Worm (Caenorhabditis elegans): Measurements from ENCODE around the gene ZK1248.5.

Gene ZK1248.5

DNA sequence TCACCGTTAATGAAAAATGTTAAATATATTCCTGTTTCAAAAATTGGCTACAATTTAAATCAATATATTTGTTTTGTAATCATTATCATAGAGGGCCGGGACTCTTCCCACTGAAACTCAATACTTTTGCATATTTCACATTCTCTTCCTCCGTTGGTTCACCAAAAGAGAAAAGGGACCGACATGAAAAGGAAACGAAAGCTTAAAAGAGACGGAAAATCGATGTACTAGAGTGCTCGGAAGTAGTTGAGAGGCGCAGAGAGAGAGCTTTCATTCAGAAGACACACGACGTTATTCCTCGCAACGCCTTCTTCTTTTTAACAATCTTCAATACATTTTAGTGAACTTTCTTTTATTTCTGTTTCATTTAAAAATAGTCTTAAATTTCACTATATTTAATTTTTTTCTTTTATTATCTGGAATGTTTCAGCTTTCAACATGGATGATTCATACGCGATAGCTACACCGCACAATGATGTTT is 10.0 kb downstream of the ZK1248.5 start, which contains the start of gene ehs-1:
ehs-1 (plus strand) TSS at position 431 of the 481 bp plus-strand sequence.
- TF ChIP-seq ztf-4 (tag; optimal IDR thresholded peaks at IDR 0.05) (no peak), sma-9 (GFP tag; optimal IDR thresholded peaks at IDR 0.05) (no peak), sma-9 (tag; optimal IDR thresholded peaks at IDR 0.05) (no peak), C34F6.9 (tag; optimal IDR thresholded peaks at IDR 0.05) (peak; percentile 24), crh-2 (tag; optimal IDR thresholded peaks at IDR 0.05) (peak; percentile 36), nhr-129 (tag; optimal IDR thresholded peaks at IDR 0.05) (peak; percentile 5), lin-13 (GFP tag; optimal IDR thresholded peaks at IDR 0.05) (no peak), lsy-2 (tag; optimal IDR thresholded peaks at IDR 0.05) (peak in 1 of 2 experiments; percentile 31), unc-55 (GFP tag; optimal IDR thresholded peaks at IDR 0.05) (peak; percentile 40)

DNA sequence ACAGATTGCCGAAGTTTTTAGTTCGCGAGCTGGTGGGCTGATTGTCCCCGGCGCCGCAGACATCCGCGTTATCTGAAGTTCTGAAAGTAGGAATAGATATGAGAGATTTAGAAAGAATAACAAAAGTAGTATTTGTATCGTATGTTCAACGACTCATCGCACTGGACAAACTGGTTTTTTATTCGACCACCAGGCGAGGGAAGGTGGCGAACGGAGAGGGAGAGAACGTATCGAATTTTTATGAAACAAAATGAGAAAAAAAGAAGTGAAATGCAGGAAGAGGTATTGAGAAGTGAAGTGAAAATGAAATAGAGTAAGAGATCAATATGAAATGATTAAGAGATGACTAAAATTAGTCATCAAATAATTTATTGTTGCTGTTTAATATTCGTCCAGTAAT is 17.1 kb downstream of the ZK1248.5 start, which contains the start of gene tbc-2:
tbc-2 (minus strand) TSS at position 80 of the 400 bp plus-strand sequence.
- TF ChIP-seq ztf-4 (tag; optimal IDR thresholded peaks at IDR 0.05) = no peak
- peak; percentile 26 for TF ChIP-seq blmp-1 (tag; optimal IDR thresholded peaks at IDR 0.05; ENCODE audit: insufficient read depth)
- peak; percentile 8 for TF ChIP-seq sma-3 (GFP tag; optimal IDR thresholded peaks at IDR 0.05)

DNA sequence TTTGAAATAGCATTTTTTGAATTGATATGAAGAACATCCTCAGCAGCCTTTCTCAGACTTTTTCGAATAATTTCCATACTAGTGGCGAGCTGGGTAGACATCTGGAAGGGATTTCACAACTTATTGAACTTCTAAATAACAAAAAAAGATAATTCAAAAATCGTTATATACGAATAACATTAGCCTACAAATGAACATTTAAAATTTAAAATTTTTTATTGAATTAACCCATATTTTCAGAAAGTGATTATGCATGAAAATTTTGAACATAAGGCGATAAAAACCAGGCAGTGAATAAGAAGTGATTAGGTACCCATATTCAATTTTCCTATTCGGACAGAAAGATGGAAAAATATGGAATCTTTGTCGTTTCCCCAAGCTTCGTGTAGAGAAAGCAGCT is 18.2 kb downstream of the ZK1248.5 start, which contains the start of gene ZK1248.11:
ZK1248.11 (minus strand) TSS at position 101 of the 400 bp plus-strand sequence.
- TF ChIP-seq unc-55 (GFP tag; optimal IDR thresholded peaks at IDR 0.05) = no peak
- TF ChIP-seq crh-2 (tag; optimal IDR thresholded peaks at IDR 0.05) = no peak

DNA sequence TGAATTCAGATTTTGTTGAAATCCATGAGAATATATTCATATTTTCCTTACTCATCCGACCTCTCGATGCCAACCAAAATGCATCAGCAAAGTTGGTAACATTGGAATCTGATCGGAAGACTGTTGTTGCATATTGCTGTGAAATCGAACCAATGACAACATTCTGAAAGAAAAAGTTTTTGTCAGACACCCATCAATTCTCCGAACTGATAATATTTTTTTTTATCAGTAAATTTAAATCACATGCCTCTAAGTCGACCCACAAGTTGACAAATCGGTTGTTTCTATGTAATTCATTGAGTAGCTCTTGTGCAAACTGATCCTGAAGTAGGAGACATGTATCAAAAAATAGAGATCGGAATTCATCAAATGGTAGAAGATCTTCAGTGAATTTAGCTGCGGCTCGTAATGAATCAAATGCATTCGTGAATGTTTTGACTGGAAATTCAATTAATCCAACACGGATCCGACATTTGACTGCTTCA is 19.7 kb downstream of the ZK1248.5 start, which contains the start of gene col-74:
col-74 (plus strand) TSS at position 435 of the 485 bp plus-strand sequence.
- TF ChIP-seq fos-1 (tag; optimal IDR thresholded peaks at IDR 0.05) (peak; percentile 47), ZK546.5 (tag; optimal IDR thresholded peaks at IDR 0.05) (no peak)

DNA sequence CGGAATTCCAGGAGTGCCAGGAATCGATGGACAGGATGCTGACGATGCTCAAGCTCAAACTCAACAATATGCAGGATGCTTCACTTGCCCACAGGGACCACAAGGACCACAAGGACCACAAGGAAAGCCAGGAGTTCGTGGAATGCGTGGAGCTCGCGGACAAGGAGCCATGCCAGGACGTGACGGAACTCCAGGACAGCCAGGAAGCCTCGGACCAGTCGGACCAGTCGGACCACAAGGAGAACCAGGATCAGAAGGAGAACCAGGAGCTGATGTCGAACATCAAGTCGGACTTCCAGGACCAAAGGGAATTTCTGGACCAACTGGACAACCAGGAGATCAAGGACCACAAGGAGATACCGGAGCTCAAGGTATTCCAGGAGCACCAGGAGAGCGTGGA is 21.1 kb downstream of the ZK1248.5 start:
- TF ChIP-seq nhr-129 (tag; optimal IDR thresholded peaks at IDR 0.05) (no peak), lin-39 (tag; optimal IDR thresholded peaks at IDR 0.05) (no peak)

DNA sequence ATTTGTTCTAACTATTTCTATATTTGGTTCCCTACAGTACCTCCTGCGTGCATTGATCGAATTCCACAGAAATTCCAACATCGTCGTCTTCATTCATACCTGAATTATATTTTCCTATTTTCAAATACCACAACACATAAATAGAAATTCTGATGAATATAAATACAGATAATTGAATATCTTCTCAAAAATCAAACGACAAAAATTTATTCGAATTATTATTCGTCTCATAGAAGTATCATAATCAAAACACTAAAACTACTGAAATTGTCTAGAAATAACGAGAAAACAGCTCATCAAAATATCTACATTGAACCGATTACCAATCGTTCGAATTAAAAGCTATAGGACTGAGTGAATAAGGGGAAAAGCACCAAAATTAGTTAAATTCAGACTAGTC is 22.8 kb downstream of the ZK1248.5 start, which contains the start of gene gtap-1:
gtap-1 (minus strand) TSS at position 101 of the 400 bp plus-strand sequence.
- TF ChIP-seq dmd-4 (tag; optimal IDR thresholded peaks at IDR 0.05) (no peak), nhr-129 (tag; optimal IDR thresholded peaks at IDR 0.05) (no peak), lin-11 (tag; optimal IDR thresholded peaks at IDR 0.05) (no peak), unc-62 (GFP tag; optimal IDR thresholded peaks at IDR 0.05) (no peak), lsy-2 (tag; optimal IDR thresholded peaks at IDR 0.05) (no peak), ztf-4 (tag; optimal IDR thresholded peaks at IDR 0.05) (no peak), F13H6.1 (tag; optimal IDR thresholded peaks at IDR 0.05) (no peak), alr-1 (tag; optimal IDR thresholded peaks at IDR 0.05) (no peak), nhr-10 (tag; optimal IDR thresholded peaks at IDR 0.05) (no peak), elt-1 (tag; optimal IDR thresholded peaks at IDR 0.05) (no peak), nhr-23 (tag; optimal IDR thresholded peaks at IDR 0.05) (no peak), lin-13 (GFP tag; optimal IDR thresholded peaks at IDR 0.05) (no peak), sma-3 (GFP tag; optimal IDR thresholded peaks at IDR 0.05) (no peak), fos-1 (tag; optimal IDR thresholded peaks at IDR 0.05) (no peak), Y55F3AM.14 (GFP tag; optimal IDR thresholded peaks at IDR 0.05) (no peak), aly-2 (tag; optimal IDR thresholded peaks at IDR 0.05) (no peak), sem-4 (tag; optimal IDR thresholded peaks at IDR 0.05) (no peak), snpc-4 (tag; optimal IDR thresholded peaks at IDR 0.05) (no peak)

DNA sequence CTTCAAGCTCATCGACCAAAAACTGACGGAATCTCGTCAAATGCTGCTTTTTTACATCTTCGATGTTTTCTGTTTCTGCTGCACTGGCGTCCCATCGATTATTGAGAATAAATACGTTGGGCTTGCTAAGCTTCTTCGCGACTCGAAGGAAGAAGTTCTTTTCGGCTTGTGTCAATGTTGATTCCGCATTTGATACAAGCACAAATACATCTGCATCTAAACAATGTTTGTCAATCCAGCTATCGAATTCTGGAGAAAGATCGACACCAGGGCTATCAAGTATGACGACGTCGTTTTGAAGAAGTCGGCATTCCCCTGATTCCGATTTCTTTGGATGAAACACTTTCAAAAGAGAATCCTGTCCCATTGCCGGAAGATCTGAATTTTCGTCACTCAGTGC is 24.8 kb downstream of the ZK1248.5 start:
- TF ChIP-seq elt-1 (tag; optimal IDR thresholded peaks at IDR 0.05) = no peak
- no peak for TF ChIP-seq nhr-77 (tag; optimal IDR thresholded peaks at IDR 0.05)

Data from whole organism, L2 larva.